Worm (Caenorhabditis elegans) whole organism, young adult: Measurements from ENCODE around the gene F13B12.4.

Source experiments
- C17E4.6 ChIP-seq: fragments of 200-800 bp; sonication (Bioruptor generic); IDR thresholded peaks from 2 replicates; pipeline ENCODE4 v1.3.6; 2022; ENCODE audit warnings: missing genetic modification reagents, missing genetic modification characterization, missing compliant biosample characterization
- F33H1.4 ChIP-seq: fragments of 200-800 bp; sonication (Bioruptor generic); IDR thresholded peaks from 2 replicates; pipeline ENCODE4 v1.3.6; 2022; ENCODE audit warnings: missing genetic modification reagents, missing genetic modification characterization, missing compliant biosample characterization
- F37B4.10 ChIP-seq: fragments of 200-800 bp; sonication (Bioruptor generic); IDR thresholded peaks from 2 replicates; pipeline ENCODE4 v1.3.6; 2022; ENCODE audit warnings: missing genetic modification characterization, missing compliant biosample characterization
- F52B5.7 ChIP-seq: sonication (generic microtip); optimal IDR thresholded peaks from 2 replicates; lab custom pipeline; 2016; ENCODE audit warnings: mild to moderate bottlenecking, missing genetic modification characterization, missing compliant biosample characterization
- K11D2.4 ChIP-seq: fragments of 200-800 bp; sonication (Bioruptor generic); IDR thresholded peaks from 2 replicates; pipeline ENCODE4 v1.3.6; 2022; ENCODE audit warnings: missing genetic modification reagents, missing genetic modification characterization, missing compliant biosample characterization
- Y53F4B.3 ChIP-seq: fragments of 200-800 bp; sonication (Bioruptor generic); IDR thresholded peaks from 2 replicates; pipeline ENCODE4 v1.3.6; 2022; ENCODE audit warnings: missing genetic modification reagents, missing genetic modification characterization, missing compliant biosample characterization
- Y67H2A.10 ChIP-seq: fragments of 200-800 bp; sonication (Bioruptor generic); conservative IDR thresholded peaks from 2 replicates; pipeline ENCODE4 v1.3.6; 2022; ENCODE audit warnings: missing genetic modification reagents, missing genetic modification characterization, missing compliant biosample characterization
- atf-7 ChIP-seq: sonication (generic microtip); optimal IDR thresholded peaks from 2 replicates; lab custom pipeline; 2017; ENCODE audit warnings: mild to moderate bottlenecking, missing genetic modification characterization, missing compliant biosample characterization
- athp-1 ChIP-seq: sonication (generic microtip); optimal IDR thresholded peaks from 2 replicates; lab custom pipeline; 2017; ENCODE audit warnings: mild to moderate bottlenecking, missing genetic modification characterization, missing compliant biosample characterization
- attf-3 ChIP-seq: fragments of 200-800 bp; sonication (Bioruptor generic); conservative IDR thresholded peaks from 2 replicates; pipeline ENCODE4 v1.3.6; 2022; ENCODE audit warnings: missing genetic modification reagents, missing genetic modification characterization, missing compliant biosample characterization
- bed-2 ChIP-seq: fragments of 200-800 bp; sonication (Bioruptor generic); IDR thresholded peaks from 2 replicates; pipeline ENCODE4 v1.3.6; 2022; ENCODE audit warnings: missing genetic modification reagents, missing genetic modification characterization, missing compliant biosample characterization
- cebp-1 ChIP-seq, 2 experiments: fragments of 200-800 bp in 1 of 2; sonication (Bioruptor generic) in 1 of 2; sonication (generic microtip) in 1 of 2; IDR thresholded peaks in 1 of 2; optimal IDR thresholded peaks in 1 of 2; 2 replicates each; pipeline versions ENCODE4 v1.3.6 to Lab custom; 2017 to 2022; ENCODE audit warnings: missing compliant biosample characterization in 2 of 2, missing genetic modification characterization in 2 of 2, mild to moderate bottlenecking in 1 of 2, missing genetic modification reagents in 1 of 2, moderate library complexity in 1 of 2
- ceh-40 ChIP-seq: fragments of 200-800 bp; sonication (Bioruptor generic); IDR thresholded peaks from 2 replicates; pipeline ENCODE4 v1.3.6; 2022; ENCODE audit warnings: missing genetic modification characterization, missing compliant biosample characterization
- ceh-58 ChIP-seq: fragments of 200-800 bp; sonication (Bioruptor generic); IDR thresholded peaks from 2 replicates; pipeline ENCODE4 v1.3.6; 2022; ENCODE audit warnings: missing genetic modification characterization, missing compliant biosample characterization
- chd-7 ChIP-seq: sonication (generic microtip); optimal IDR thresholded peaks from 2 replicates; lab custom pipeline; 2016; ENCODE audit warnings: mild to moderate bottlenecking, missing genetic modification characterization, moderate library complexity, missing compliant biosample characterization
- dox-1 ChIP-seq: fragments of 200-800 bp; sonication (Bioruptor generic); IDR thresholded peaks from 2 replicates; pipeline ENCODE4 v1.3.6; 2022; ENCODE audit warnings: missing genetic modification reagents, missing genetic modification characterization, missing compliant biosample characterization
- egl-44 ChIP-seq: fragments of 200-800 bp; sonication (Bioruptor generic); IDR thresholded peaks from 2 replicates; pipeline ENCODE4 v1.3.6; 2022; ENCODE audit warnings: missing genetic modification reagents, missing genetic modification characterization, missing compliant biosample characterization
- ets-4 ChIP-seq: fragments of 200-800 bp; sonication (Bioruptor generic); optimal IDR thresholded peaks from 2 replicates; lab custom pipeline; 2018; ENCODE audit warnings: mild to moderate bottlenecking, missing genetic modification characterization, missing compliant biosample characterization
- him-1 ChIP-seq: sonication (generic microtip); optimal IDR thresholded peaks from 2 replicates; lab custom pipeline; 2016; ENCODE audit warnings: missing genotype, missing genetic modification reagents, missing genetic modification characterization, missing compliant biosample characterization
- hmg-1.2 ChIP-seq: fragments of 200-800 bp; sonication (Bioruptor generic); IDR thresholded peaks from 2 replicates; pipeline ENCODE4 v1.3.6; 2022; ENCODE audit warnings: missing genetic modification reagents, missing genetic modification characterization, missing compliant biosample characterization
- hsf-1 ChIP-seq: fragments of 200-800 bp; sonication (Bioruptor generic); IDR thresholded peaks from 2 replicates; pipeline ENCODE4 v1.3.6; 2022; ENCODE audit warnings: missing genetic modification reagents, missing genetic modification characterization, missing compliant biosample characterization
- lin-54 ChIP-seq: fragments of 200-800 bp; sonication (Bioruptor generic); optimal IDR thresholded peaks from 2 replicates; lab custom pipeline; 2018; ENCODE audit warnings: mild to moderate bottlenecking, missing genetic modification characterization, missing compliant biosample characterization
- lir-1 ChIP-seq: fragments of 200-800 bp; sonication (Bioruptor generic); conservative IDR thresholded peaks from 2 replicates; pipeline ENCODE4 v1.3.6; 2022; ENCODE audit warnings: missing genetic modification reagents, missing genetic modification characterization, missing compliant biosample characterization
- lsy-27 ChIP-seq: sonication (generic microtip); optimal IDR thresholded peaks from 2 replicates; lab custom pipeline; 2017; ENCODE audit warnings: missing genetic modification characterization, mild to moderate bottlenecking, missing compliant biosample characterization, antibody characterized with exemption, missing genotype, borderline replicate concordance; ENCODE audit not compliant: insufficient read depth
- madf-3 ChIP-seq: fragments of 200-800 bp; sonication (Bioruptor generic); IDR thresholded peaks from 2 replicates; pipeline ENCODE4 v1.3.6; 2022; ENCODE audit warnings: missing genetic modification reagents, missing genetic modification characterization, missing compliant biosample characterization
- madf-8 ChIP-seq: fragments of 200-800 bp; sonication (Bioruptor generic); conservative IDR thresholded peaks from 2 replicates; pipeline ENCODE4 v1.3.6; 2022; ENCODE audit warnings: missing genetic modification reagents, missing genetic modification characterization, missing compliant biosample characterization
- nhr-120 ChIP-seq: fragments of 200-800 bp; sonication (Bioruptor generic); IDR thresholded peaks from 2 replicates; pipeline ENCODE4 v1.3.6; 2022; ENCODE audit warnings: missing genetic modification characterization, missing compliant biosample characterization
- nhr-80 ChIP-seq: sonication (generic microtip); optimal IDR thresholded peaks from 2 replicates; lab custom pipeline; 2016; ENCODE audit warnings: missing genetic modification characterization, missing compliant biosample characterization
- pbrm-1 ChIP-seq: fragments of 200-800 bp; sonication (Bioruptor generic); IDR thresholded peaks from 2 replicates; pipeline ENCODE4 v1.3.6; 2022; ENCODE audit warnings: missing genetic modification reagents, missing genetic modification characterization, missing compliant biosample characterization
- rec-8 ChIP-seq, 2 experiments: sonication (generic microtip); optimal IDR thresholded peaks; 2 replicates each; lab custom pipeline; 2016; ENCODE audit warnings: mild to moderate bottlenecking in 2 of 2, missing genetic modification characterization in 2 of 2, missing genetic modification reagents in 2 of 2, missing genotype in 2 of 2, missing biosample characterization in 1 of 2, missing compliant biosample characterization in 1 of 2, moderate library complexity in 1 of 2
- repo-1 ChIP-seq: sonication (generic microtip); optimal IDR thresholded peaks from 2 replicates; lab custom pipeline; 2017; ENCODE audit warnings: mild to moderate bottlenecking, missing genetic modification characterization, missing compliant biosample characterization
- sdz-38 ChIP-seq: sonication (generic microtip); optimal IDR thresholded peaks from 2 replicates; lab custom pipeline; 2016; ENCODE audit warnings: missing genotype, missing genetic modification characterization, missing compliant biosample characterization
- tlf-1 ChIP-seq: fragments of 200-800 bp; sonication (Bioruptor generic); optimal IDR thresholded peaks from 2 replicates; lab custom pipeline; 2018; ENCODE audit warnings: mild to moderate bottlenecking, missing genetic modification characterization, missing compliant biosample characterization
- unc-130 ChIP-seq: sonication (generic microtip); optimal IDR thresholded peaks from 2 replicates; lab custom pipeline; 2016; ENCODE audit warnings: missing genetic modification reagents, missing genetic modification characterization, missing compliant biosample characterization
- unc-62 ChIP-seq: fragments of 150-350 bp; optimal IDR thresholded peaks from 2 replicates; lab custom pipeline; 2014; ENCODE audit warnings: missing biosample characterization, missing genetic modification reagents, missing genetic modification characterization
- xnd-1 ChIP-seq: sonication (generic microtip); optimal IDR thresholded peaks from 2 replicates; lab custom pipeline; 2016; ENCODE audit warnings: missing genotype, missing genetic modification reagents, missing genetic modification characterization, missing compliant biosample characterization
- ztf-22 ChIP-seq: fragments of 200-800 bp; sonication (Bioruptor generic); optimal IDR thresholded peaks from 2 replicates; lab custom pipeline; 2018; ENCODE audit warnings: mild to moderate bottlenecking, missing genetic modification characterization, moderate library complexity, missing compliant biosample characterization
- ztf-3 ChIP-seq: fragments of 200-800 bp; sonication (Bioruptor generic); optimal IDR thresholded peaks from 2 replicates; lab custom pipeline; 2018; ENCODE audit warnings: mild to moderate bottlenecking, missing genetic modification characterization, missing compliant biosample characterization
- ztf-6 ChIP-seq: fragments of 200-800 bp; sonication (Bioruptor generic); IDR thresholded peaks from 2 replicates; pipeline ENCODE4 v1.3.6; 2022; ENCODE audit warnings: missing genetic modification reagents, missing genetic modification characterization, missing compliant biosample characterization

Gene F13B12.4

DNA sequence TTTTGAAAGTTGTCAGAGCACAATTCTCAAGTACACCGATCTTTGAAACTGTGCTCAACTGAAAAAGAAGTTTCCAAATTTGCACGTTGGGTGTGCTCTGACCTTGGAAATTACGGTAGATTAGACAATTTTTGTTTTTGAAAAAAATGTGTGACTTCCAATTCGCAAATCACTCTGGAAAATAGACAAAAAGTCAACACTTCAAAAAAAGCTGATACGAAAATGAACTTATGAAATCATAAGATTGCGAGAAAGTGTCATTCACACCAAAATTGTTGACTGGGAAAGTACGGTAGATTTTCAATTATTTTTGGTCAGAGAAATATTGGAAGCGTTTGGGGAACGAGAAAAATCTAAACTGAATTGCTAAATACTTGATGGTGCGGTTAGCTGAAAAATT lies 17.6 kb upstream of the F13B12.4 start:
- TF ChIP-seq nhr-80 (tag; lab: Kevin White, UChicago): peak; percentile 89
- TF ChIP-seq cebp-1 (GFP tag; IDR thresholded peaks at IDR 0.05; lab: Robert Waterston, UW): 0 out of 2 replicates have a peak, but pooled peaks have one; percentile 29
- TF ChIP-seq cebp-1 (tag; optimal IDR thresholded peaks at IDR 0.05; lab: Kevin White, UChicago): peak; percentile 44
- TF ChIP-seq atf-7 (tag; lab: Kevin White, UChicago): peak; percentile 5
- no peak for TF ChIP-seq lir-1
- TF ChIP-seq, all 124 proteins: peak for 3

DNA sequence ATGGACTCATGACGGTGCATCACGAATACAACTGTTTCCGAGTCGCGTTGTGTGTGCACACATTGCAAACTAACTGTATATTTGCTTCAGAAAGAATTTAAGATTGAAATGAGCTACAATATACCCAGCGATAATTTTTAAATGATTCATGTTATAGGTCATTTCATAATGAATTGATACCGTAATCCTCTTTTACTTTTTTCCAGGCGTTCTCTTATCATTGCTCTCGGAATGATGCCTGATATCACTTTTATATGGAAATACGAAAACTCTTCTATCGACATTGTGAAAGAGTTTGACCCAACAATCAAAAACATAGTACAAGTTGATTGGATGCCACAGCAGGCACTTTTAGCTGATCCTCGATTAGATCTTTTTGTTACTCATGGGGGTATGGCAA lies 16.7 kb upstream of the F13B12.4 start:
- no peak for TF ChIP-seq athp-1
- TF ChIP-seq nhr-80 (tag; lab: Kevin White, UChicago): peak; percentile 73
- TF ChIP-seq pbrm-1 (GFP tag; lab: Robert Waterston, UW): no peak
- TF ChIP-seq cebp-1 (GFP tag; IDR thresholded peaks at IDR 0.05; lab: Robert Waterston, UW): peak; percentile 55; the same call in 1 of the 2 replicates
- peak; percentile 57 for TF ChIP-seq cebp-1 (tag; optimal IDR thresholded peaks at IDR 0.05; lab: Kevin White, UChicago)
- TF ChIP-seq, all 124 proteins: peak for 2

DNA sequence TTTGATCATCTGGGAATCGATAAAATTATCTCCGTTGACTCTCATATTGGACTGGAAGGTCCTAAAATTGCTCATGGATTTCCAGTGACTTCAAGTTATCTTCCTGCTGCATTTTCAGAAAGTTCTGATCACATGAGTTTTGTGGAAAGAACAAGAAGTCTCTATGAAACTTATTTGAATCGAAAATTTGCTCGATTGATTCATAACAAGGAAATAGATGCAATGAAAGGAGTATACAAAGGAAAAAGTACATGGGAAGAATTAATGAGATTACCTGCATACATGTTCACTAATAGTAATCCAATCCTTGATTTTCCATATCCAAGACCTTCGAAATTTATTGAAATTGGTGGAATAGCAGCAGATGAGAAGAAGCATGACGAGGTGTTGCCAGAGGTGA lies 16.1 kb upstream of the F13B12.4 start:
- no peak for TF ChIP-seq ztf-3
- no peak for TF ChIP-seq C17E4.6
- TF ChIP-seq hsf-1: no peak

DNA sequence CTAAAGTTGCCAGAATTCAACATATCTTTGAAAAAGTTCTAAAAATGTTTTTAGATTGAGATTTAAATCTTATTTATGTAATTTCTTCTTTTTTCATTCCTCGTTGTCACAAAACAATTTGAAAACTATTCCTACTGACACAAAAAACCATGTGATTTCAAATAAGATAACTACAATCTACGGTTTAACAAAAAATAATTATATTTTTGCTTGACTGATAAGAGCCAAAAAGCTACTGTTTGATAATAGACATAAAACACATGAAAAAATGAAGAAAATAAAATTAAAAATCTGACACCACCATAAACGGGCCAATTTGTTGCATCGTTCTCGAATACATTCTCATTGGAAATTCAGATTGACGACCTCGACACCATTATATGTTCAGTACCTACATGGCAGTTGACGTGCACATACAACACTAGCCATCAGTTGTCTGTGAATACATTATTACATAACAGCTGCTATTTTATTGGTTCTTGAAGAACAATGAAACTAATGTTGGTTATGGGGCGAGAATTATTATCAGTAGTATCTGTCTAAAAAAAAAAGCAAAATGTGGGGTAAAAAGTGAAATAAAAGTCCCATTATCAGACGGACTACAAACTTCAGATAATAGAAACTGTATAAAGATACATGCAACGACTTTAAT lies 14.4 kb upstream of the F13B12.4 start, which contains the start of gene ugt-43:
Gene ugt-43, plus strand, starts transcription at position 602 of the 652 bp plus-strand sequence.
- TF ChIP-seq nhr-80 (tag; lab: Kevin White, UChicago) (peak; percentile 2), lsy-27 (tag; lab: Kevin White, UChicago) (no peak)

DNA sequence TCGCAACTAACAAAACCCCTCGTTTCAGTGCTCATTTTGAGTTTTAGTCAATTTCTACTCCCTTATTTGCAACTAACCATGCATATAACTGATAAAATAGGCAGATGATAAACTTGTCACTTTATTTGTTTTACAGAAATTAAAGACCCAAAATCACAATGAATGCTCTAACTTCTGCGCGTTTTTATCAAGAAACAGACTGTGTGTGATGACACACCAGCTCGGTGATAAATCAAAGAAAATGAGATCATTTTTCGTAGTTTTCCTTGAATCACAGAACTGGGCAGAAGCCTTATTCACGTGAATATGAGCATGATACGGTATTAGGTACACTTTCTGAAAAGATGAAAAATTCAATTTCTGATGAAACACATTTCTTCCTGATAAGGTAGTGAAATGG lies 13.4 kb upstream of the F13B12.4 start:
- TF ChIP-seq Y67H2A.10 (GFP tag; lab: Robert Waterston, UW) (no peak), unc-62 (GFP tag; lab: Kevin White, UChicago) (no peak), K11D2.4 (GFP tag; lab: Robert Waterston, UW) (no peak), atf-7 (tag; lab: Kevin White, UChicago) (peak; percentile 92), lin-54 (GFP tag; lab: Kevin White, UChicago) (no peak), egl-44 (GFP tag; lab: Robert Waterston, UW) (0 out of 2 replicates have a peak, but pooled peaks have one; percentile 14), hsf-1 (no peak), ceh-40 (GFP tag; lab: Robert Waterston, UW) (no peak), F52B5.7 (no peak), ets-4 (GFP tag; lab: Kevin White, UChicago) (no peak), nhr-120 (no peak), dox-1 (GFP tag; lab: Robert Waterston, UW) (no peak), tlf-1 (GFP tag; lab: Kevin White, UChicago) (peak; percentile 19), repo-1 (tag; lab: Kevin White, UChicago) (no peak), hmg-1.2 (GFP tag; lab: Robert Waterston, UW) (no peak), rec-8 (tag; optimal IDR thresholded peaks at IDR 0.05; lab: Kevin White, UChicago) (no peak), madf-8 (GFP tag; lab: Robert Waterston, UW) (no peak), xnd-1 (tag; lab: Kevin White, UChicago) (no peak), ztf-22 (GFP tag; lab: Kevin White, UChicago) (peak; percentile 10), Y53F4B.3 (GFP tag; lab: Robert Waterston, UW) (no peak), nhr-80 (tag; lab: Kevin White, UChicago) (peak; percentile 88), attf-3 (GFP tag; lab: Robert Waterston, UW) (no peak), F37B4.10 (no peak), unc-130 (GFP tag; lab: Kevin White, UChicago) (no peak), sdz-38 (tag; lab: Kevin White, UChicago) (no peak), athp-1 (no peak), bed-2 (GFP tag; lab: Robert Waterston, UW) (no peak), him-1 (no peak), chd-7 (tag; lab: Kevin White, UChicago) (peak; percentile 4), ceh-58 (no peak), lsy-27 (tag; lab: Kevin White, UChicago) (no peak), ztf-6 (no peak), F33H1.4 (GFP tag; lab: Robert Waterston, UW) (no peak), madf-3 (GFP tag; lab: Robert Waterston, UW) (no peak)
